Worm (Caenorhabditis elegans) whole organism, L1 larva: ENCODE measurements around the gene C07E3.8.
A peak's percentile ranks its signal among the peaks of the same experiment; 100 is the strongest.

Experiments used
- C04F5.9 ChIP-seq: sonication (generic microtip); optimal IDR thresholded peaks from 2 replicates; lab custom pipeline; 2016; ENCODE audit warnings: missing genetic modification characterization, missing compliant biosample characterization
- C16A3.4 ChIP-seq: fragments of 150-350 bp; optimal IDR thresholded peaks from 2 replicates; lab custom pipeline; 2014; ENCODE audit warnings: missing biosample characterization, missing genetic modification characterization
- F16B12.6 ChIP-seq: fragments of 150-350 bp; optimal IDR thresholded peaks from 2 replicates; lab custom pipeline; 2014; ENCODE audit warnings: missing biosample characterization, missing genetic modification characterization
- Y116A8C.19 ChIP-seq: sonication (generic microtip); optimal IDR thresholded peaks from 2 replicates; lab custom pipeline; 2016; ENCODE audit warnings: missing compliant biosample characterization, missing genetic modification characterization, borderline replicate concordance
- alr-1 ChIP-seq: fragments of 200-800 bp; sonication (Bioruptor generic); optimal IDR thresholded peaks from 2 replicates; lab custom pipeline; 2018; ENCODE audit warnings: borderline replicate concordance, mild to moderate bottlenecking, missing genetic modification characterization, missing compliant biosample characterization
- aly-2 ChIP-seq: fragments of 150-350 bp; optimal IDR thresholded peaks from 2 replicates; lab custom pipeline; 2014; ENCODE audit warnings: missing biosample characterization, missing genetic modification characterization
- ama-1 ChIP-seq: fragments of 150-350 bp; optimal IDR thresholded peaks from 2 replicates; lab custom pipeline; 2014
- blmp-1 ChIP-seq: fragments of 150-350 bp; optimal IDR thresholded peaks from 2 replicates; lab custom pipeline; 2014; ENCODE audit warnings: missing biosample characterization, missing genetic modification characterization
- ceh-63 ChIP-seq: fragments of 200-800 bp; sonication (Bioruptor generic); optimal IDR thresholded peaks from 2 replicates; lab custom pipeline; 2018; ENCODE audit warnings: mild to moderate bottlenecking, missing genetic modification characterization, missing compliant biosample characterization
- ceh-82 ChIP-seq, 3 experiments: fragments of 150-350 bp in 1 of 3; sonication (generic microtip) in 2 of 3; optimal IDR thresholded peaks; 2 replicates each; lab custom pipeline; 2014 to 2017; ENCODE audit warnings: missing biosample characterization in 3 of 3, missing genetic modification characterization in 3 of 3
- ceh-88 ChIP-seq: fragments of 200-800 bp; sonication (Bioruptor generic); IDR thresholded peaks from 2 replicates; pipeline ENCODE4 v1.3.6; 2022; ENCODE audit warnings: missing genetic modification characterization, missing compliant biosample characterization
- efl-1 ChIP-seq, 4 experiments: fragments of 150-350 bp; optimal IDR thresholded peaks in 3 of 4; peaks in 1 of 4; 1 replicate in 1 of 4; 2 replicates in 3 of 4; lab custom pipeline; 2014; ENCODE audit warnings: missing biosample characterization in 2 of 4, missing genetic modification characterization in 2 of 4, missing genetic modification reagents in 2 of 4
- egl-13 ChIP-seq: sonication (generic microtip); optimal IDR thresholded peaks from 2 replicates; lab custom pipeline; 2016; ENCODE audit warnings: missing genotype, missing genetic modification reagents, missing genetic modification characterization, missing compliant biosample characterization
- egl-27 ChIP-seq, 2 experiments: fragments of 150-350 bp in 1 of 2; sonication (generic microtip); optimal IDR thresholded peaks; 3 replicates each; lab custom pipeline; 2017 to 2018; ENCODE audit warnings: missing biosample characterization in 2 of 2, missing genetic modification characterization in 2 of 2, missing genetic modification reagents in 2 of 2
- fos-1 ChIP-seq: fragments of 150-350 bp; optimal IDR thresholded peaks from 2 replicates; lab custom pipeline; 2014; ENCODE audit warnings: missing biosample characterization, missing genetic modification characterization
- hlh-17 ChIP-seq: fragments of 200-800 bp; sonication (Bioruptor generic); optimal IDR thresholded peaks from 2 replicates; lab custom pipeline; 2018; ENCODE audit warnings: missing genetic modification characterization, mild to moderate bottlenecking, missing compliant biosample characterization, moderate library complexity, borderline replicate concordance
- irx-1 ChIP-seq: sonication (generic microtip); optimal IDR thresholded peaks from 2 replicates; lab custom pipeline; 2016; ENCODE audit warnings: missing genetic modification characterization, missing compliant biosample characterization
- isw-1 ChIP-seq: fragments of 200-800 bp; sonication (Bioruptor generic); IDR thresholded peaks from 2 replicates; pipeline ENCODE4 v1.3.6; 2022; ENCODE audit warnings: missing genetic modification characterization, missing compliant biosample characterization
- lin-14 ChIP-seq: fragments of 200-800 bp; sonication (Bioruptor generic); optimal IDR thresholded peaks from 2 replicates; lab custom pipeline; 2018; ENCODE audit warnings: mild to moderate bottlenecking, missing genetic modification characterization, moderate library complexity, missing compliant biosample characterization
- lin-35 ChIP-seq, 2 experiments: fragments of 150-350 bp; optimal IDR thresholded peaks; 2 replicates each; lab custom pipeline; 2014; ENCODE audit warnings: missing biosample characterization in 2 of 2, missing genetic modification characterization in 2 of 2, missing genetic modification reagents in 2 of 2
- lin-39 ChIP-seq: fragments of 150-350 bp; optimal IDR thresholded peaks from 2 replicates; lab custom pipeline; 2014; ENCODE audit warnings: missing biosample characterization, missing genetic modification reagents, missing genetic modification characterization
- lir-3 ChIP-seq: sonication (generic microtip); optimal IDR thresholded peaks from 2 replicates; lab custom pipeline; 2016; ENCODE audit warnings: mild to moderate bottlenecking, missing genetic modification characterization, moderate library complexity, missing compliant biosample characterization; ENCODE audit not compliant: poor library complexity
- lsy-2 ChIP-seq, 2 experiments: fragments of 150-350 bp; optimal IDR thresholded peaks; 2 replicates each; lab custom pipeline; 2014; ENCODE audit warnings: missing biosample characterization in 2 of 2, missing genetic modification characterization in 2 of 2
- mab-9 ChIP-seq: fragments of 200-800 bp; sonication (Bioruptor generic); IDR thresholded peaks from 2 replicates; pipeline ENCODE4 v1.3.6; 2022; ENCODE audit warnings: missing genetic modification reagents, missing genetic modification characterization, missing compliant biosample characterization
- mef-2 ChIP-seq: fragments of 150-350 bp; optimal IDR thresholded peaks from 2 replicates; lab custom pipeline; 2014; ENCODE audit warnings: missing biosample characterization, missing genetic modification characterization
- mep-1 ChIP-seq: fragments of 150-350 bp; optimal IDR thresholded peaks from 2 replicates; lab custom pipeline; 2014; ENCODE audit warnings: missing biosample characterization, missing genetic modification characterization
- nhr-12 ChIP-seq: sonication (generic microtip); optimal IDR thresholded peaks from 2 replicates; lab custom pipeline; 2017; ENCODE audit warnings: missing biosample characterization, missing genetic modification characterization
- nhr-19 ChIP-seq: fragments of 200-800 bp; sonication (Bioruptor generic); conservative IDR thresholded peaks from 2 replicates; pipeline ENCODE4 v1.3.6; 2022; ENCODE audit warnings: missing genetic modification characterization, missing compliant biosample characterization
- nhr-20 ChIP-seq: sonication (generic microtip); optimal IDR thresholded peaks from 2 replicates; lab custom pipeline; 2016; ENCODE audit warnings: mild to moderate bottlenecking, missing genetic modification characterization, missing compliant biosample characterization
- nhr-28 ChIP-seq: fragments of 150-350 bp; optimal IDR thresholded peaks from 2 replicates; lab custom pipeline; 2014; ENCODE audit warnings: missing biosample characterization, missing genetic modification characterization
- nhr-47 ChIP-seq: sonication (generic microtip); optimal IDR thresholded peaks from 2 replicates; lab custom pipeline; 2016; ENCODE audit warnings: mild to moderate bottlenecking, missing genetic modification characterization, moderate library complexity, missing compliant biosample characterization
- nhr-84 ChIP-seq: sonication (generic microtip); optimal IDR thresholded peaks from 2 replicates; lab custom pipeline; 2017; ENCODE audit warnings: missing biosample characterization, missing genetic modification characterization
- nhr-85 ChIP-seq: sonication (generic microtip); peaks from one replicate; lab custom pipeline; 2016; ENCODE audit warnings: missing genetic modification characterization, inconsistent platforms, missing compliant biosample characterization
- nhr-90 ChIP-seq: sonication (generic microtip); optimal IDR thresholded peaks from 2 replicates; lab custom pipeline; 2016; ENCODE audit warnings: mild to moderate bottlenecking, missing genetic modification characterization, missing compliant biosample characterization; ENCODE audit not compliant: poor library complexity
- pag-3 ChIP-seq: sonication (generic microtip); optimal IDR thresholded peaks from 2 replicates; lab custom pipeline; 2017; ENCODE audit warnings: missing genetic modification characterization, mild to moderate bottlenecking, missing compliant biosample characterization, antibody characterized with exemption, borderline replicate concordance; ENCODE audit not compliant: insufficient read depth
- snu-23 ChIP-seq: sonication (generic microtip); optimal IDR thresholded peaks from 2 replicates; lab custom pipeline; 2016; ENCODE audit warnings: missing genetic modification characterization, missing compliant biosample characterization
- sup-37 ChIP-seq: fragments of 200-800 bp; sonication (Bioruptor generic); optimal IDR thresholded peaks from 2 replicates; lab custom pipeline; 2018; ENCODE audit warnings: mild to moderate bottlenecking, missing genetic modification characterization, missing compliant biosample characterization
- swsn-7 ChIP-seq: sonication (generic microtip); optimal IDR thresholded peaks from 2 replicates; lab custom pipeline; 2016; ENCODE audit warnings: missing genetic modification characterization, missing compliant biosample characterization
- tbx-2 ChIP-seq: sonication (generic microtip); optimal IDR thresholded peaks from 2 replicates; lab custom pipeline; 2016; ENCODE audit warnings: missing genetic modification characterization, missing compliant biosample characterization
- vab-15 ChIP-seq: sonication (generic microtip); optimal IDR thresholded peaks from 2 replicates; lab custom pipeline; 2017; ENCODE audit warnings: missing genotype, mild to moderate bottlenecking, missing genetic modification characterization, missing compliant biosample characterization
- zag-1 ChIP-seq: fragments of 150-350 bp; optimal IDR thresholded peaks from 2 replicates; lab custom pipeline; 2014; ENCODE audit warnings: missing biosample characterization, missing genetic modification characterization
- zip-4 ChIP-seq: fragments of 200-800 bp; sonication (Bioruptor generic); optimal IDR thresholded peaks from 2 replicates; lab custom pipeline; 2018; ENCODE audit warnings: mild to moderate bottlenecking, missing genetic modification characterization, moderate library complexity, missing compliant biosample characterization

C07E3.8 gene

DNA sequence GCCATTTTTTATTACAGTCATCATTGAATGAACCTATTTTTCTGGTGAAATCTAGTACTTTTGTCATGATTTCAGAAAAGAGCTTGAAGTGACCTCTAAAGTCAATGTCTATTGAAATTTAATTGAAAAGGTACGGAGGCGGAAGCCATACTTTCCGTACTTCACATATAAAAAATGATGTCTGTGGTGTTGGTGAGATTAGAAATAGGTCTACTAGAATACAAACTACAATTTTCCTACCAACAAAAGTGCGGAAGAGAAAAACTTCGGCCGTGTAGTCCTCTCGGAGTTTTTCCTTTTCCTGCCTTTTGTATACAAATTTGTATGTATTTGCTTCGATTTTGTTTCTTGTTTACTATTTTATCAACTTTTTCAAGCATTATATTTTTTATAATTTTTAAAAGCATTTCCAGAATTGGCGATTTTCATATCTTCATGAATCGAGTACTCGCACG lies 43.3 kb downstream of the C07E3.8 start, which contains the start of gene T09F3.4 (continued):
- TF ChIP-seq sup-37 (GFP tag; lab: Kevin White, UChicago) = no peak
- TF ChIP-seq lin-35 (GFP tag; optimal IDR thresholded peaks at IDR 0.05; lab: Kevin White, UChicago) = peak; percentile 58 to 66
- TF ChIP-seq efl-1 (optimal IDR thresholded peaks at IDR 0.05; lab: Kevin White, UChicago) = peak; percentile 58 to 66
- TF ChIP-seq efl-1 (GFP tag; optimal IDR thresholded peaks at IDR 0.05 in 1 of 2; lab: Kevin White, UChicago) = peak; percentile 59 to 95
- TF ChIP-seq isw-1 = peak; percentile 48
- TF ChIP-seq lin-14 = peak; percentile 71
- no peak for TF ChIP-seq ceh-88
- TF ChIP-seq lir-3 = peak; percentile 92
- no peak for TF ChIP-seq vab-15 (tag; lab: Kevin White, UChicago)
- peak; percentile 89 for TF ChIP-seq nhr-85
- TF ChIP-seq nhr-20 (tag; lab: Kevin White, UChicago) = peak; percentile 92
- TF ChIP-seq F16B12.6 (tag; lab: Kevin White, UChicago) = peak; percentile 23
- TF ChIP-seq C04F5.9 (tag; lab: Kevin White, UChicago) = peak; percentile 74
- TF ChIP-seq Y116A8C.19 = peak; percentile 33
- peak; percentile 81 for TF ChIP-seq nhr-47 (tag; lab: Kevin White, UChicago)
- TF ChIP-seq C16A3.4 (tag; lab: Kevin White, UChicago) = peak; percentile 38
- peak; percentile 72 to 76 for TF ChIP-seq lsy-2 (tag; optimal IDR thresholded peaks at IDR 0.05; lab: Kevin White, UChicago)
- no peak for TF ChIP-seq alr-1 (tag; lab: Kevin White, UChicago)
- TF ChIP-seq blmp-1 (tag; lab: Kevin White, UChicago) = peak; percentile 58
- peak in 1 of 3 experiments; percentile 38 for TF ChIP-seq ceh-82 (tag; optimal IDR thresholded peaks at IDR 0.05; lab: Kevin White, UChicago)
- TF ChIP-seq aly-2 = no peak
- no peak for TF ChIP-seq fos-1 (tag; lab: Kevin White, UChicago)
- peak; percentile 75 for TF ChIP-seq nhr-19
- TF ChIP-seq irx-1 = peak; percentile 82
- no peak for TF ChIP-seq ama-1 (lab: Kevin White, UChicago)
- no peak for TF ChIP-seq mab-9 (GFP tag; lab: Robert Waterston, UW)
- TF ChIP-seq zag-1 (tag; lab: Kevin White, UChicago) = no peak
- peak; percentile 68 for TF ChIP-seq egl-13
- TF ChIP-seq hlh-17 = no peak
- TF ChIP-seq swsn-7 (tag; lab: Kevin White, UChicago) = peak; percentile 77
- TF ChIP-seq lin-39 (tag; lab: Kevin White, UChicago) = peak; percentile 31
- TF ChIP-seq egl-27 (tag; optimal IDR thresholded peaks at IDR 0.05; lab: Kevin White, UChicago) = no peak

DNA sequence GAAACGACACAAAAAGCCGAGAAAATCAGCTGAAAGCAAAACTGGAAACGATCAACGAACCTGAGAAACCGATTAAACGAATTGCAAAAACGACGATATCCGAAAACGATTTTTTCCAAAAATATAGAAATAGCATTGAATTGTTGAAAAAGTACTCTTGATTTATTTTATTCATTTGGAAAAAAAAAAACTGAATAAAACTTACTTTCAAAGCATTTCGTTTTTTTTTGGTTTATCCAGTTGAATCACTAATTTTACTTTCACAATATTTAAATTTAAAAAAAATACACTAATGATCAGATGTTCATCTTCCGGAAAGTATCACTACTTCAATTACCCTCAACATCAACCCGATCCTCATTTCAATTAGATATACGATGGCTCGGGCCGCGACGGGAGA lies 44.5 kb downstream of the C07E3.8 start, which contains the start of gene T09F3.5:
T09F3.5 (plus strand) TSS at position 301 of the 400 bp plus-strand sequence.
- TF ChIP-seq pag-3 (tag; lab: Kevin White, UChicago) (no peak), nhr-84 (no peak), nhr-90 (no peak), snu-23 (GFP tag; lab: Kevin White, UChicago) (no peak), blmp-1 (tag; lab: Kevin White, UChicago) (no peak), mep-1 (tag; lab: Kevin White, UChicago) (no peak), nhr-12 (tag; lab: Kevin White, UChicago) (no peak), ama-1 (lab: Kevin White, UChicago) (no peak), zip-4 (GFP tag; lab: Kevin White, UChicago) (no peak), lir-3 (no peak), nhr-28 (no peak), ceh-63 (GFP tag; lab: Kevin White, UChicago) (no peak), mef-2 (no peak), tbx-2 (no peak), lsy-2 (tag; optimal IDR thresholded peaks at IDR 0.05; lab: Kevin White, UChicago) (no peak)
- TF ChIP-seq, all 84 proteins: peak for 0
